Worm (Caenorhabditis elegans): ENCODE data around the gene C17G1.5.
A peak's percentile ranks its signal among the peaks of the same experiment; 100 is the strongest.

The C17G1.5 gene

DNA sequence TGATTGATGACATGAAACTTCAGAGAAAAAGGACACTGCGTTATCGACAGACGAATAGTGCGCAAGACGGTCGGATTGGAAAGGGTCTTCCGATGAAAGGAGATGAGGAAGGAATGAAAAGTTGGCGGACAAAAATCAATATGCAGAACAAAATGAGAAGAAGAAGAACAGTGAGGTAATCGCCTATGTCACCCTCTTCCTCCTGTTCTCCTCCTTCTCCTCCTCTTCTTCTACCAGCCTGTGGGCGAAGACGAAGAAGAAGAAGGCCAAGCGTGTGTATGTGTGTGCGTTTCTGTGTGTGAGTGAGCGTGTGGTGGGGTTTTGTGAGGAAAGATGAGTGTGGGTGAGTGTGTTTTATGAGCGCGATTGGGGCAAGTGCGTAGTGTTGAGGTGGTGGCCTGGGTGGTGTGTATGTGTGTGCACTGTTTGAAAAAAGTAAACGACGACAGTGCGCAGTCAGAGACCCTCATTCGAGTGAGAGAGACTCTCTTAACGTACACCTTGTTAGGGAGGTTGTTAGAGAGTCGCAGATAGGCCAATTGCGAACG lies 6.3 kb upstream of the C17G1.5 start, which contains the start of gene tsp-21 (continued):
- TF ChIP-seq lir-3 (tag; optimal IDR thresholded peaks at IDR 0.05; ENCODE audit: poor library complexity) (no peak), tbx-2 (tag; optimal IDR thresholded peaks at IDR 0.05) (peak; percentile 59), skn-1 (tag; optimal IDR thresholded peaks at IDR 0.05) (peak; percentile 84), hpl-2 (GFP tag; optimal IDR thresholded peaks at IDR 0.05) (peak; percentile 13), unc-62 (GFP tag; optimal IDR thresholded peaks at IDR 0.05) (no peak), dsc-1 (tag; optimal IDR thresholded peaks at IDR 0.05) (peak; percentile 11), efl-1 (optimal IDR thresholded peaks at IDR 0.05) (peak; percentile 19 to 54), efl-1 (GFP tag; optimal IDR thresholded peaks at IDR 0.05 in 1 of 2) (peak in 1 of 2 experiments; percentile 65), mab-9 (GFP tag; IDR thresholded peaks at IDR 0.05) (no peak), nhr-90 (tag; optimal IDR thresholded peaks at IDR 0.05; ENCODE audit: poor library complexity) (peak; percentile 65), lin-39 (tag; optimal IDR thresholded peaks at IDR 0.05) (no peak), C34B4.2 (tag; optimal IDR thresholded peaks at IDR 0.05) (no peak), mdl-1 (tag; optimal IDR thresholded peaks at IDR 0.05) (peak in 1 of 2 experiments; percentile 71), zag-1 (tag; optimal IDR thresholded peaks at IDR 0.05) (no peak), tlp-1 (tag; optimal IDR thresholded peaks at IDR 0.05) (no peak), ceh-8 (GFP tag; optimal IDR thresholded peaks at IDR 0.05) (peak; percentile 53), dpl-1 (GFP tag; optimal IDR thresholded peaks at IDR 0.05) (peak; percentile 6 to 46 (median 21)), pqm-1 (tag; optimal IDR thresholded peaks at IDR 0.05) (no peak), isw-1 (GFP tag; IDR thresholded peaks at IDR 0.05) (no peak), sox-4 (tag; optimal IDR thresholded peaks at IDR 0.05) (no peak), fkh-8 (tag; optimal IDR thresholded peaks at IDR 0.05) (peak; percentile 32), nhr-28 (tag; optimal IDR thresholded peaks at IDR 0.05) (no peak), nhr-20 (tag; optimal IDR thresholded peaks at IDR 0.05) (peak; percentile 80), ets-5 (GFP tag; IDR thresholded peaks at IDR 0.05) (no peak), elt-3 (tag; optimal IDR thresholded peaks at IDR 0.05) (peak in 3 of 6 experiments; percentile 18 to 74 (median 38)), unc-130 (tag; optimal IDR thresholded peaks at IDR 0.05) (no peak), mep-1 (tag; optimal IDR thresholded peaks at IDR 0.05) (peak; percentile 88), egl-13 (tag; optimal IDR thresholded peaks at IDR 0.05) (no peak), hlh-4 (tag; optimal IDR thresholded peaks at IDR 0.05) (no peak), ceh-63 (GFP tag; optimal IDR thresholded peaks at IDR 0.05) (no peak), nhr-47 (tag; optimal IDR thresholded peaks at IDR 0.05) (peak; percentile 69), nhr-77 (tag; optimal IDR thresholded peaks at IDR 0.05) (peak; percentile 77), lin-15B (tag; optimal IDR thresholded peaks at IDR 0.05) (no peak), egl-27 (tag; optimal IDR thresholded peaks at IDR 0.05) (peak in 1 of 2 experiments; percentile 21), rnt-1 (tag; optimal IDR thresholded peaks at IDR 0.05) (peak; percentile 73), nhr-19 (GFP tag; conservative IDR thresholded peaks at IDR 0.05) (peak; percentile 57), nhr-71 (tag; optimal IDR thresholded peaks at IDR 0.05) (peak; percentile 77)

DNA sequence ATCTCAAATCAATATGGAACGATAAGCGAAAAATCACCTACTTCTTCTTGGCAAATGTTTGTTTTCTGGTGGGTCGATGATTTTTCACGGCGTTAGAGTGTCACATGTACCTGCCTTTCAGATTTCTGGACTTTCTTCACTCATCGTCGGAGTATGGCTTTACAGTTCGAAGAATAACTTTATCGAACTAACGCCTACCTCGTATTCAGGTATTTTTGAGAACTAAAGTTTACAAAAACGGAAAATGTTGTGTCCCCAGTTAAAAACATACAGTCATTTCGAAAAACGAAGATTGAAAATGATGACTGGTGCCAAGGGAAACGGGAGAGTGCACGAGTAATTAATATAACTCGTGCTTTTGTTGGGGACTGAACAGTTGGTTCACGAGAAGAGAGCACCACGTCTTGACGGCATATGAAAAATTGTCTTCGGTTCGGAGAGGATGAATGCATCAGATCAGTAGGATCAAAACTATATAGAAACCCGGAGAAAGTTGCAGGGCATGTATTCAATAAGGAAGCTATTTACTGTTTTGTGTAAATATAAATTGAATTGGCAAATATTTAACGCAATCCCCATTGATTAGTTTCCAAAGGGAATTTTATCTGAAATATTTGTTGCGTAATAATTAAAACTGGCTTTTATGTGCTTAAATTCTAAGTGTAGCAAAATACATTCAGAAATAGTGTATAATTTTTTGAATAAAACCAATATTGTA lies 5.2 kb upstream of the C17G1.5 start:
- TF ChIP-seq nhr-85 (tag): no peak
- TF ChIP-seq nhr-19 (GFP tag; conservative IDR thresholded peaks at IDR 0.05): no peak
- no peak for TF ChIP-seq nhr-90 (tag; optimal IDR thresholded peaks at IDR 0.05; ENCODE audit: poor library complexity)
- TF ChIP-seq pax-3 (tag; optimal IDR thresholded peaks at IDR 0.05): no peak
- peak; percentile 28 for TF ChIP-seq rnt-1 (tag; optimal IDR thresholded peaks at IDR 0.05)
- TF ChIP-seq unc-130 (tag; optimal IDR thresholded peaks at IDR 0.05): peak; percentile 9
- TF ChIP-seq unc-30 (tag; optimal IDR thresholded peaks at IDR 0.05): no peak
- no peak for TF ChIP-seq grh-1 (GFP tag; IDR thresholded peaks at IDR 0.05)
- TF ChIP-seq ceh-88 (GFP tag; IDR thresholded peaks at IDR 0.05): no peak
- TF ChIP-seq ceh-90 (tag; optimal IDR thresholded peaks at IDR 0.05): no peak
- no peak for TF ChIP-seq hpl-2 (GFP tag; optimal IDR thresholded peaks at IDR 0.05)
- no peak for TF ChIP-seq tlp-1 (tag; optimal IDR thresholded peaks at IDR 0.05)
- TF ChIP-seq sup-37 (GFP tag; optimal IDR thresholded peaks at IDR 0.05): no peak
- TF ChIP-seq efl-3 (GFP tag; optimal IDR thresholded peaks at IDR 0.05): no peak
- no peak for TF ChIP-seq egl-27 (tag; optimal IDR thresholded peaks at IDR 0.05)
- TF ChIP-seq nhr-47 (tag; optimal IDR thresholded peaks at IDR 0.05): no peak
- no peak for TF ChIP-seq ceh-63 (GFP tag; optimal IDR thresholded peaks at IDR 0.05)
- TF ChIP-seq nhr-71 (tag; optimal IDR thresholded peaks at IDR 0.05): peak; percentile 36
- no peak for TF ChIP-seq sox-4 (tag; optimal IDR thresholded peaks at IDR 0.05)
- TF ChIP-seq zip-4 (GFP tag; optimal IDR thresholded peaks at IDR 0.05): no peak
- no peak for TF ChIP-seq unc-62 (GFP tag; optimal IDR thresholded peaks at IDR 0.05)
- TF ChIP-seq efl-1 (optimal IDR thresholded peaks at IDR 0.05): no peak
- peak in 1 of 2 experiments; percentile 61 for TF ChIP-seq efl-1 (GFP tag; optimal IDR thresholded peaks at IDR 0.05 in 1 of 2)
- no peak for TF ChIP-seq unc-86 (tag; optimal IDR thresholded peaks at IDR 0.05)
- TF ChIP-seq sptf-1 (tag; optimal IDR thresholded peaks at IDR 0.05): no peak
- TF ChIP-seq ztf-11 (tag; optimal IDR thresholded peaks at IDR 0.05): no peak

Data from whole organism, L1 larva.